Worm (Caenorhabditis elegans) whole organism, L4/young adult: ENCODE data around the gene Y17D7B.10.

Experiments
- W03F9.2 ChIP-seq: fragments of 150-350 bp; optimal IDR thresholded peaks from 2 replicates; lab custom pipeline; 2014; ENCODE audit warnings: missing biosample characterization, missing genetic modification characterization
- dao-5 ChIP-seq: sonication (generic microtip); optimal IDR thresholded peaks from 2 replicates; lab custom pipeline; 2016; ENCODE audit warnings: missing genotype, missing genetic modification characterization, moderate library complexity, missing compliant biosample characterization
- him-1 ChIP-seq: sonication (generic microtip); optimal IDR thresholded peaks from 2 replicates; lab custom pipeline; 2016; ENCODE audit warnings: missing genotype, missing genetic modification reagents, missing genetic modification characterization, missing compliant biosample characterization

DNA sequence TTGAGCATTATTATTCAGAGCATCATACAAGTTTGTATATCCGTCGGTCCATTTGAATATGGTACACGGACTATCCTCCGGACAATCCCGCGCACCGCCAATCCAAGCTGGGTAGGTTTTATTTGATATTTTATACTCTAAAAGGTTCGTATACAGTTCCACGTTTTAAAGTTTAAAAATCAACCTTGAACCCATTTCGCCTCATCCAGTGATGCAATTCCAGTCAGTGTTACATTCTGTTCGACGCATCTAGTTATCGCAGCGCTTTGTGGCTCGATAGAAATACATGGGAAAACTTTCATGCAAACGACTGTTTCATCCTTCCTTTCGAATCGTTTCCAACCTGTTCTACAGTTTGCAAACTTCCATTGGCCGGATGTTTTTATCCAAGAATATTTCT lies 13.6 kb upstream of the Y17D7B.10 start:
- TF ChIP-seq him-1 (tag; lab: Kevin White, UChicago) (no peak), dao-5 (tag; lab: Kevin White, UChicago) (no peak), W03F9.2 (tag; lab: Kevin White, UChicago) (no peak)
